Worm (Caenorhabditis elegans) whole organism, late embryonic: ENCODE results near the gene map-1.

Experiments
- F13H6.1 ChIP-seq: sonication (generic microtip); optimal IDR thresholded peaks from 2 replicates; lab custom pipeline; 2016; ENCODE audit warnings: missing genetic modification characterization, missing compliant biosample characterization
- K09A11.1 ChIP-seq: sonication (generic microtip); optimal IDR thresholded peaks from 2 replicates; lab custom pipeline; 2017; ENCODE audit warnings: antibody characterized with exemption, mild to moderate bottlenecking, missing genetic modification characterization, missing compliant biosample characterization; ENCODE audit not compliant: insufficient read depth
- ceh-24 ChIP-seq: sonication (generic microtip); optimal IDR thresholded peaks from 2 replicates; lab custom pipeline; 2016; ENCODE audit warnings: mild to moderate bottlenecking, missing genetic modification characterization, missing compliant biosample characterization
- ceh-48 ChIP-seq: sonication (generic microtip); optimal IDR thresholded peaks from 2 replicates; lab custom pipeline; 2016; ENCODE audit warnings: missing genetic modification characterization, inconsistent platforms, missing compliant biosample characterization
- che-1 ChIP-seq: sonication (generic microtip); optimal IDR thresholded peaks from 2 replicates; lab custom pipeline; 2016; ENCODE audit warnings: mild to moderate bottlenecking, missing genetic modification characterization, missing compliant biosample characterization
- elt-2 ChIP-seq: sonication (generic microtip); optimal IDR thresholded peaks from 2 replicates; lab custom pipeline; 2016; ENCODE audit warnings: missing genetic modification reagents, missing genetic modification characterization, missing compliant biosample characterization
- fkh-10 ChIP-seq: fragments of 150-350 bp; optimal IDR thresholded peaks from 2 replicates; lab custom pipeline; 2014; ENCODE audit warnings: missing biosample characterization, missing genetic modification reagents, missing genetic modification characterization
- hlh-30 ChIP-seq: sonication (generic microtip); optimal IDR thresholded peaks from 2 replicates; lab custom pipeline; 2017; ENCODE audit warnings: antibody characterized with exemption, missing genetic modification characterization, missing compliant biosample characterization; ENCODE audit not compliant: insufficient read depth
- madf-2 ChIP-seq: sonication (generic microtip); optimal IDR thresholded peaks from 2 replicates; lab custom pipeline; 2017; ENCODE audit warnings: missing genetic modification characterization, missing compliant biosample characterization
- pax-1 ChIP-seq: fragments of 150-350 bp; optimal IDR thresholded peaks from 2 replicates; lab custom pipeline; 2014; ENCODE audit warnings: missing biosample characterization, missing genetic modification characterization
- pha-4 ChIP-seq: fragments of 150-350 bp; optimal IDR thresholded peaks from 2 replicates; lab custom pipeline; 2018; ENCODE audit warnings: missing biosample characterization, missing genetic modification reagents, missing genetic modification characterization
- pqm-1 ChIP-seq: sonication (generic microtip); optimal IDR thresholded peaks from 2 replicates; lab custom pipeline; 2016; ENCODE audit warnings: missing genetic modification characterization, missing compliant biosample characterization
- tbx-2 ChIP-seq: sonication (generic microtip); optimal IDR thresholded peaks from 2 replicates; lab custom pipeline; 2016; ENCODE audit warnings: missing genetic modification characterization, missing compliant biosample characterization
- unc-42 ChIP-seq: sonication (generic microtip); optimal IDR thresholded peaks from 2 replicates; lab custom pipeline; 2016; ENCODE audit warnings: missing genotype, missing genetic modification characterization, missing compliant biosample characterization

DNA sequence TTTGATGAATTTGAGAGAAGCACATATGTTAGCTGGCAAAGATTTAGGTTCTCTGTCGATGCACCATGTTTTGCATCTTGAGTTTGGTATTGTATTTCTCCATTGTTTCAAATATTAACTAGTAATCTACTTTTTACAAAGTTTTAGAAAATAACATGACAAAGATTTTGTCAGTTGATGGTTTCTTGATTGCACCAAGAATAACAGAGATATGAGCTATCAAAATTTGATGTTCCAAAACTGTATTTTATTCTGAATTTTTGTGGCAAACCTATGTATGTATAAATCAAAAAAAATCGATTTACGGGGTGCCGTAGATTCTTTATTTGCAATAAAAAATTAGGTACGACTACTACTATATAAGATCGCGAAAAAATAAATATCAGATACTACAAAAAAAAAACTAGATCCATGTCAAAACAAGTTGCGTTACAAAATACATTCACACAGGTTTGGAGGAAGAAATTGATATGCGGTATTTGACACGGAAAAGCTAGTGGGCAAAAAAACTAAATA is 41.7 kb downstream of the map-1 start:
- no peak for TF ChIP-seq hlh-30 (tag; lab: Kevin White, UChicago)
- TF ChIP-seq pax-1 (tag; lab: Kevin White, UChicago) = no peak
- no peak for TF ChIP-seq che-1
- TF ChIP-seq elt-2 (tag; lab: Kevin White, UChicago) = no peak
- no peak for TF ChIP-seq pqm-1 (tag; lab: Kevin White, UChicago)
- TF ChIP-seq ceh-48 (tag; lab: Kevin White, UChicago) = no peak
- TF ChIP-seq madf-2 = no peak
- no peak for TF ChIP-seq ceh-24
- no peak for TF ChIP-seq tbx-2 (tag; lab: Kevin White, UChicago)
- no peak for TF ChIP-seq F13H6.1 (tag; lab: Kevin White, UChicago)
- no peak for TF ChIP-seq K09A11.1
- TF ChIP-seq fkh-10 = no peak
- no peak for TF ChIP-seq unc-42 (tag; lab: Kevin White, UChicago)
- TF ChIP-seq pha-4 (tag; lab: Kevin White, UChicago) = no peak
